Worm (Caenorhabditis elegans) whole organism, young adult: ENCODE data around the gene Y39A1C.1.

Experiments
- C17E4.6 ChIP-seq: fragments of 200-800 bp; sonication (Bioruptor generic); IDR thresholded peaks from 2 replicates; pipeline ENCODE4 v1.3.6; 2022; ENCODE audit warnings: missing genetic modification reagents, missing genetic modification characterization, missing compliant biosample characterization
- D2030.7 ChIP-seq: fragments of 200-800 bp; sonication (Bioruptor generic); IDR thresholded peaks from 2 replicates; pipeline ENCODE4 v1.3.6; 2022; ENCODE audit warnings: missing genetic modification reagents, missing genetic modification characterization, missing compliant biosample characterization
- F23B12.7 ChIP-seq: sonication (generic microtip); optimal IDR thresholded peaks from 2 replicates; lab custom pipeline; 2017; ENCODE audit warnings: missing genetic modification characterization, mild to moderate bottlenecking, missing compliant biosample characterization, antibody characterized with exemption, moderate library complexity; ENCODE audit not compliant: insufficient read depth
- F33H1.4 ChIP-seq: fragments of 200-800 bp; sonication (Bioruptor generic); IDR thresholded peaks from 2 replicates; pipeline ENCODE4 v1.3.6; 2022; ENCODE audit warnings: missing genetic modification reagents, missing genetic modification characterization, missing compliant biosample characterization
- F37B4.10 ChIP-seq: fragments of 200-800 bp; sonication (Bioruptor generic); IDR thresholded peaks from 2 replicates; pipeline ENCODE4 v1.3.6; 2022; ENCODE audit warnings: missing genetic modification characterization, missing compliant biosample characterization
- F52B5.7 ChIP-seq: sonication (generic microtip); optimal IDR thresholded peaks from 2 replicates; lab custom pipeline; 2016; ENCODE audit warnings: mild to moderate bottlenecking, missing genetic modification characterization, missing compliant biosample characterization
- K12H6.12 ChIP-seq: fragments of 200-800 bp; sonication (Bioruptor generic); optimal IDR thresholded peaks from 2 replicates; lab custom pipeline; 2018; ENCODE audit warnings: mild to moderate bottlenecking, missing genetic modification characterization, missing compliant biosample characterization
- T07F8.4 ChIP-seq: sonication (generic microtip); optimal IDR thresholded peaks from 2 replicates; lab custom pipeline; 2016; ENCODE audit warnings: mild to moderate bottlenecking, missing genetic modification characterization, moderate library complexity, missing compliant biosample characterization
- Y53G8AR.9 ChIP-seq: fragments of 200-800 bp; sonication (Bioruptor generic); conservative IDR thresholded peaks from 2 replicates; pipeline ENCODE4 v1.3.6; 2022; ENCODE audit warnings: missing genetic modification reagents, missing genetic modification characterization, missing compliant biosample characterization
- Y56A3A.18 ChIP-seq: fragments of 200-800 bp; sonication (Bioruptor generic); IDR thresholded peaks from 2 replicates; pipeline ENCODE4 v1.3.6; 2022; ENCODE audit warnings: missing genetic modification reagents, missing genetic modification characterization, missing compliant biosample characterization
- Y67H2A.10 ChIP-seq: fragments of 200-800 bp; sonication (Bioruptor generic); conservative IDR thresholded peaks from 2 replicates; pipeline ENCODE4 v1.3.6; 2022; ENCODE audit warnings: missing genetic modification reagents, missing genetic modification characterization, missing compliant biosample characterization
- Y79H2A.3 ChIP-seq: fragments of 200-800 bp; sonication (Bioruptor generic); conservative IDR thresholded peaks from 2 replicates; pipeline ENCODE4 v1.3.6; 2022; ENCODE audit warnings: missing genetic modification reagents, missing genetic modification characterization, missing compliant biosample characterization
- athp-1 ChIP-seq: sonication (generic microtip); optimal IDR thresholded peaks from 2 replicates; lab custom pipeline; 2017; ENCODE audit warnings: mild to moderate bottlenecking, missing genetic modification characterization, missing compliant biosample characterization
- attf-3 ChIP-seq: fragments of 200-800 bp; sonication (Bioruptor generic); conservative IDR thresholded peaks from 2 replicates; pipeline ENCODE4 v1.3.6; 2022; ENCODE audit warnings: missing genetic modification reagents, missing genetic modification characterization, missing compliant biosample characterization
- cebp-2 ChIP-seq: fragments of 200-800 bp; sonication (Bioruptor generic); IDR thresholded peaks from 2 replicates; pipeline ENCODE4 v1.3.6; 2022; ENCODE audit warnings: missing genetic modification characterization, missing compliant biosample characterization
- ceh-58 ChIP-seq: fragments of 200-800 bp; sonication (Bioruptor generic); IDR thresholded peaks from 2 replicates; pipeline ENCODE4 v1.3.6; 2022; ENCODE audit warnings: missing genetic modification characterization, missing compliant biosample characterization
- ceh-79 ChIP-seq: sonication (generic microtip); optimal IDR thresholded peaks from 2 replicates; lab custom pipeline; 2017; ENCODE audit warnings: mild to moderate bottlenecking, missing genetic modification characterization, missing compliant biosample characterization
- ceh-91 ChIP-seq: fragments of 200-800 bp; sonication (Bioruptor generic); IDR thresholded peaks from 2 replicates; pipeline ENCODE4 v1.3.6; 2022; ENCODE audit warnings: missing genetic modification reagents, missing genetic modification characterization, missing compliant biosample characterization
- die-1 ChIP-seq: sonication (generic microtip); optimal IDR thresholded peaks from 2 replicates; lab custom pipeline; 2016; ENCODE audit warnings: missing genotype, mild to moderate bottlenecking, missing genetic modification characterization, missing compliant biosample characterization
- dox-1 ChIP-seq: fragments of 200-800 bp; sonication (Bioruptor generic); IDR thresholded peaks from 2 replicates; pipeline ENCODE4 v1.3.6; 2022; ENCODE audit warnings: missing genetic modification reagents, missing genetic modification characterization, missing compliant biosample characterization
- efl-1 ChIP-seq: fragments of 150-350 bp; optimal IDR thresholded peaks from 2 replicates; lab custom pipeline; 2014; ENCODE audit warnings: missing biosample characterization, missing genetic modification reagents, missing genetic modification characterization
- egl-44 ChIP-seq: fragments of 200-800 bp; sonication (Bioruptor generic); IDR thresholded peaks from 2 replicates; pipeline ENCODE4 v1.3.6; 2022; ENCODE audit warnings: missing genetic modification reagents, missing genetic modification characterization, missing compliant biosample characterization
- gei-17 ChIP-seq: fragments of 200-800 bp; sonication (Bioruptor generic); optimal IDR thresholded peaks from 2 replicates; lab custom pipeline; 2018; ENCODE audit warnings: mild to moderate bottlenecking, missing genetic modification characterization, missing compliant biosample characterization
- hmg-1.2 ChIP-seq: fragments of 200-800 bp; sonication (Bioruptor generic); IDR thresholded peaks from 2 replicates; pipeline ENCODE4 v1.3.6; 2022; ENCODE audit warnings: missing genetic modification reagents, missing genetic modification characterization, missing compliant biosample characterization
- hmg-20 ChIP-seq: fragments of 200-800 bp; sonication (Bioruptor generic); IDR thresholded peaks from 2 replicates; pipeline ENCODE4 v1.3.6; 2022; ENCODE audit warnings: missing genetic modification reagents, missing genetic modification characterization, missing compliant biosample characterization
- hrde-1 ChIP-seq: sonication (generic microtip); optimal IDR thresholded peaks from 2 replicates; lab custom pipeline; 2016; ENCODE audit warnings: missing genetic modification characterization, mild to moderate bottlenecking, missing compliant biosample characterization, moderate library complexity, missing genotype, missing genetic modification reagents, borderline replicate concordance
- hsf-1 ChIP-seq: fragments of 200-800 bp; sonication (Bioruptor generic); IDR thresholded peaks from 2 replicates; pipeline ENCODE4 v1.3.6; 2022; ENCODE audit warnings: missing genetic modification reagents, missing genetic modification characterization, missing compliant biosample characterization
- lin-35 ChIP-seq, 3 experiments: fragments of 150-350 bp in 2 of 3; sonication (generic microtip) in 1 of 3; optimal IDR thresholded peaks; 2 replicates each; lab custom pipeline; 2014 to 2018; ENCODE audit warnings: missing biosample characterization in 3 of 3, missing genetic modification characterization in 3 of 3, missing genetic modification reagents in 3 of 3
- lin-54 ChIP-seq: fragments of 200-800 bp; sonication (Bioruptor generic); optimal IDR thresholded peaks from 2 replicates; lab custom pipeline; 2018; ENCODE audit warnings: mild to moderate bottlenecking, missing genetic modification characterization, missing compliant biosample characterization
- lir-1 ChIP-seq: fragments of 200-800 bp; sonication (Bioruptor generic); conservative IDR thresholded peaks from 2 replicates; pipeline ENCODE4 v1.3.6; 2022; ENCODE audit warnings: missing genetic modification reagents, missing genetic modification characterization, missing compliant biosample characterization
- lsl-1 ChIP-seq: fragments of 200-800 bp; sonication (Bioruptor generic); optimal IDR thresholded peaks from 2 replicates; lab custom pipeline; 2018; ENCODE audit warnings: mild to moderate bottlenecking, missing genetic modification characterization, moderate library complexity, missing compliant biosample characterization
- madf-6 ChIP-seq: fragments of 200-800 bp; sonication (Bioruptor generic); IDR thresholded peaks from 2 replicates; pipeline ENCODE4 v1.3.6; 2022; ENCODE audit warnings: missing genetic modification reagents, missing genetic modification characterization, missing compliant biosample characterization
- madf-8 ChIP-seq: fragments of 200-800 bp; sonication (Bioruptor generic); conservative IDR thresholded peaks from 2 replicates; pipeline ENCODE4 v1.3.6; 2022; ENCODE audit warnings: missing genetic modification reagents, missing genetic modification characterization, missing compliant biosample characterization
- nfya-2 ChIP-seq: fragments of 200-800 bp; sonication (Bioruptor generic); IDR thresholded peaks from 2 replicates; pipeline ENCODE4 v1.3.6; 2022; ENCODE audit warnings: missing genetic modification reagents, missing genetic modification characterization, missing compliant biosample characterization
- rec-8 ChIP-seq, 2 experiments: sonication (generic microtip); optimal IDR thresholded peaks; 2 replicates each; lab custom pipeline; 2016; ENCODE audit warnings: mild to moderate bottlenecking in 2 of 2, missing genetic modification characterization in 2 of 2, missing genetic modification reagents in 2 of 2, missing genotype in 2 of 2, missing biosample characterization in 1 of 2, missing compliant biosample characterization in 1 of 2, moderate library complexity in 1 of 2
- sea-2 ChIP-seq: fragments of 200-800 bp; sonication (Bioruptor generic); IDR thresholded peaks from 2 replicates; pipeline ENCODE4 v1.3.6; 2022; ENCODE audit warnings: missing genetic modification characterization, missing compliant biosample characterization
- snpc-4 ChIP-seq, 5 experiments: fragments of 150-350 bp in 1 of 5; sonication (generic microtip) in 4 of 5; optimal IDR thresholded peaks; 2 replicates each; lab custom pipeline; 2014 to 2018; ENCODE audit warnings: missing genetic modification characterization in 5 of 5, missing biosample characterization in 3 of 5, antibody characterized with exemption in 2 of 5, mild to moderate bottlenecking in 2 of 5, missing compliant biosample characterization in 2 of 5, missing genotype in 2 of 5, moderate library complexity in 2 of 5, missing genetic modification reagents in 1 of 5
- sptf-2 ChIP-seq: fragments of 200-800 bp; sonication (Bioruptor generic); optimal IDR thresholded peaks from 2 replicates; lab custom pipeline; 2018; ENCODE audit warnings: mild to moderate bottlenecking, missing genetic modification characterization, missing compliant biosample characterization
- xnd-1 ChIP-seq: sonication (generic microtip); optimal IDR thresholded peaks from 2 replicates; lab custom pipeline; 2016; ENCODE audit warnings: missing genotype, missing genetic modification reagents, missing genetic modification characterization, missing compliant biosample characterization
- zfh-2 ChIP-seq: fragments of 200-800 bp; sonication (Bioruptor generic); conservative IDR thresholded peaks from 2 replicates; pipeline ENCODE4 v1.3.6; 2022; ENCODE audit warnings: missing genetic modification reagents, missing genetic modification characterization, missing compliant biosample characterization
- ztf-22 ChIP-seq: fragments of 200-800 bp; sonication (Bioruptor generic); optimal IDR thresholded peaks from 2 replicates; lab custom pipeline; 2018; ENCODE audit warnings: mild to moderate bottlenecking, missing genetic modification characterization, moderate library complexity, missing compliant biosample characterization
- ztf-25 ChIP-seq: fragments of 200-800 bp; sonication (Bioruptor generic); IDR thresholded peaks from 2 replicates; pipeline ENCODE4 v1.3.6; 2022; ENCODE audit warnings: missing genetic modification reagents, missing genetic modification characterization, missing compliant biosample characterization
- ztf-28 ChIP-seq: fragments of 200-800 bp; sonication (Bioruptor generic); IDR thresholded peaks from 2 replicates; pipeline ENCODE4 v1.3.6; 2022; ENCODE audit warnings: missing genetic modification reagents, missing genetic modification characterization, missing compliant biosample characterization
- ztf-6 ChIP-seq: fragments of 200-800 bp; sonication (Bioruptor generic); IDR thresholded peaks from 2 replicates; pipeline ENCODE4 v1.3.6; 2022; ENCODE audit warnings: missing genetic modification reagents, missing genetic modification characterization, missing compliant biosample characterization

Gene Y39A1C.1

ce11 chrIII:10810837-10811814, 44.1 kb upstream of the Y39A1C.1 start (continued):
- peak; percentile 92 for TF ChIP-seq C17E4.6 (GFP tag; lab: Robert Waterston, UW)
- peak; percentile 93 for TF ChIP-seq Y79H2A.3 (GFP tag; lab: Robert Waterston, UW)
- no peak for TF ChIP-seq rec-8 (tag; optimal IDR thresholded peaks at IDR 0.05; lab: Kevin White, UChicago)
- peak; percentile 93 for TF ChIP-seq D2030.7 (GFP tag; lab: Robert Waterston, UW)
- TF ChIP-seq hmg-1.2 = peak; percentile 62
- peak; percentile 68 for TF ChIP-seq hrde-1
- TF ChIP-seq egl-44 = peak; percentile 69
- TF ChIP-seq ceh-91 (GFP tag; lab: Robert Waterston, UW) = 0 out of 2 replicates have a peak, but pooled peaks have one; percentile 60
- no peak for TF ChIP-seq Y67H2A.10 (GFP tag; lab: Robert Waterston, UW)
- TF ChIP-seq cebp-2 (GFP tag; lab: Robert Waterston, UW) = 0 out of 2 replicates have a peak, but pooled peaks have one; percentile 58
- peak; percentile 48; the same call in 1 of the 2 replicates for TF ChIP-seq ztf-6 (GFP tag; lab: Robert Waterston, UW)
- peak; percentile 56 for TF ChIP-seq lin-54 (GFP tag; lab: Kevin White, UChicago)
- TF ChIP-seq Y53G8AR.9 = peak; percentile 92
- TF ChIP-seq Y56A3A.18 (GFP tag; lab: Robert Waterston, UW) = peak; percentile 72; the same call in 1 of the 2 replicates
- peak; percentile 12 for TF ChIP-seq K12H6.12 (tag; lab: Kevin White, UChicago)
- no peak for TF ChIP-seq ceh-79 (tag; lab: Kevin White, UChicago)
- peak; percentile 0 for TF ChIP-seq xnd-1 (tag; lab: Kevin White, UChicago)
- TF ChIP-seq ztf-25 (GFP tag; lab: Robert Waterston, UW) = peak; percentile 87; the same call in 1 of the 2 replicates
- no peak for TF ChIP-seq gei-17 (GFP tag; lab: Kevin White, UChicago)
- peak; percentile 65 for TF ChIP-seq F33H1.4
- peak; percentile 19; the same call in 1 of the 2 replicates for TF ChIP-seq lir-1 (GFP tag; lab: Robert Waterston, UW)
- TF ChIP-seq nfya-2 (GFP tag; lab: Robert Waterston, UW) = 0 out of 2 replicates have a peak, but pooled peaks have one; percentile 55
- peak; percentile 91 for TF ChIP-seq madf-6 (GFP tag; lab: Robert Waterston, UW)
- no peak for TF ChIP-seq sptf-2 (GFP tag; lab: Kevin White, UChicago)
- TF ChIP-seq lsl-1 (GFP tag; lab: Kevin White, UChicago) = peak; percentile 82
- peak; percentile 36 for TF ChIP-seq athp-1 (tag; lab: Kevin White, UChicago)
- no peak for TF ChIP-seq sea-2
- 0 out of 2 replicates have a peak, but pooled peaks have one; percentile 29 for TF ChIP-seq F37B4.10 (GFP tag; lab: Robert Waterston, UW)
- TF ChIP-seq dox-1 = peak; percentile 69
- no peak for TF ChIP-seq F23B12.7 (tag; lab: Kevin White, UChicago)
- peak; percentile 74 for TF ChIP-seq attf-3 (GFP tag; lab: Robert Waterston, UW)
- TF ChIP-seq F52B5.7 (tag; lab: Kevin White, UChicago) = peak; percentile 28
- peak; percentile 33 for TF ChIP-seq efl-1 (GFP tag; lab: Kevin White, UChicago)
- no peak for TF ChIP-seq hmg-20
- peak; percentile 9; the same call in 1 of the 2 replicates for TF ChIP-seq ztf-28
- TF ChIP-seq die-1 (tag; lab: Kevin White, UChicago) = peak; percentile 51
- no peak for TF ChIP-seq zfh-2 (GFP tag; lab: Robert Waterston, UW)
- peak in 1 of 3 experiments; percentile 3 for TF ChIP-seq lin-35 (GFP tag; optimal IDR thresholded peaks at IDR 0.05; lab: Kevin White, UChicago)
- no peak for TF ChIP-seq T07F8.4 (tag; lab: Kevin White, UChicago)
- peak; percentile 96 for TF ChIP-seq hsf-1
- TF ChIP-seq ceh-58 (GFP tag; lab: Robert Waterston, UW) = peak; percentile 93
- TF ChIP-seq ztf-22 (GFP tag; lab: Kevin White, UChicago) = no peak
- peak; percentile 58 for TF ChIP-seq madf-8 (GFP tag; lab: Robert Waterston, UW)
- TF ChIP-seq snpc-4 (GFP tag; optimal IDR thresholded peaks at IDR 0.05; lab: Kevin White, UChicago) = peak; percentile 41
- no peak for TF ChIP-seq snpc-4 (tag; optimal IDR thresholded peaks at IDR 0.05; lab: Kevin White, UChicago)
